Worm (Caenorhabditis elegans): Measurements from ENCODE around the gene hipr-1.

hipr-1 gene

DNA sequence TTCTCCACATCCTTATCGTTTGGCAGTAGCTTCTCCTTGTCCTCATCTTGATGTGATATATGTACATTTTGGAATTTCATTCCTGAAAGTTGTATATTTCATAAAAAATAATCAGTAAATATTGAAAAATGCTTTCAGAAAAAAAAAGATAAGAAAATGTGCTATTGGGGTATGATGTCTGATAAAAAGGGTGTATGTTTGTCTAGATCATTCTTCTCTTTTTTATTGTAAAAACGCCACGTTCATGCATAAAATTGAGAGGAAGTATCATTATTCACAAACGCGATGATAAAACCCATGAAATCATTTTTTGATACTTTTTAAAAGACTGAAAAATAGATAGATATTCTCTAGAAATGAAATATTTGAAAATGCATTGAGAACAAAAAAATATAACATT, 28.6 kb downstream of the hipr-1 start:
- no peak for TF ChIP-seq T22C8.4 (GFP tag; IDR thresholded peaks at IDR 0.05)

ce11 chrIII:8749487-8749886, 29.5 kb downstream of the hipr-1 start, which contains the start of gene sma-2:
TSS of gene sma-2 (plus strand) at chrIII:8749680.
- no peak for TF ChIP-seq ztf-23 (GFP tag; IDR thresholded peaks at IDR 0.05)
- no peak for TF ChIP-seq tab-1 (GFP tag; IDR thresholded peaks at IDR 0.05)
- no peak for TF ChIP-seq T22C8.4 (GFP tag; IDR thresholded peaks at IDR 0.05)
- no peak for TF ChIP-seq med-1 (GFP tag; optimal IDR thresholded peaks at IDR 0.05; ENCODE audit: insufficient read depth)
- no peak for TF ChIP-seq flt-1 (GFP tag; IDR thresholded peaks at IDR 0.05)
- no peak for TF ChIP-seq ref-1 (GFP tag; conservative IDR thresholded peaks at IDR 0.05)
- no peak for TF ChIP-seq klf-2 (GFP tag; conservative IDR thresholded peaks at IDR 0.05)
- no peak for TF ChIP-seq cog-1 (tag; optimal IDR thresholded peaks at IDR 0.05)
- no peak for TF ChIP-seq ztf-29 (GFP tag; IDR thresholded peaks at IDR 0.05)

ce11 chrIII:8750606-8751005, 30.6 kb downstream of the hipr-1 start, which contains the start of gene ugtp-1:
TSS of gene ugtp-1 (minus strand) at chrIII:8750706.
- TF ChIP-seq cog-1 (tag; optimal IDR thresholded peaks at IDR 0.05): no peak
- TF ChIP-seq ztf-23 (GFP tag; IDR thresholded peaks at IDR 0.05): no peak
- no peak for TF ChIP-seq klf-2 (GFP tag; conservative IDR thresholded peaks at IDR 0.05)
- no peak for TF ChIP-seq T22C8.4 (GFP tag; IDR thresholded peaks at IDR 0.05)
- TF ChIP-seq flt-1 (GFP tag; IDR thresholded peaks at IDR 0.05): no peak

DNA sequence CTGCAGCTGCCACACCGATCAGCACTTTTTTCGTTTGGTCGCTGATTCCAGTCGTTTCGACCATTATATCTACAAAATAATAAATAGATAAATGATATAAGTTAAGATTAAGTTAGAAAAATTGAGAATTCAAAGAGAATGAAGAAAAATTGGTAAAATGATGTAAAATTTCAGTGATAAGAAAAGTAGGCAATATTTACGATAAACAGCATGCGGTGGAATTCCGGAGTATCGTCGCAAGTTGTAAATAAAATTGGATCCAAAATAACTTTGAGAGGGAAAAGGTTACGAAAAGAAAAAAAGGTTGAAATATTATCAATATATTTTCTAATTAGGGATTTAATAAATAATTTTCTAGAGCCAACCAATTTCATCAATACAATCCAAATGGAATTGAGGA, 34.7 kb downstream of the hipr-1 start, which contains the start of gene tomm-70:
tomm-70 (minus strand) TSS at position 69 of the 400 bp plus-strand sequence.
- TF ChIP-seq ztf-29 (GFP tag; IDR thresholded peaks at IDR 0.05) (no peak), klf-2 (GFP tag; conservative IDR thresholded peaks at IDR 0.05) (no peak), T22C8.4 (GFP tag; IDR thresholded peaks at IDR 0.05) (no peak), ztf-23 (GFP tag; IDR thresholded peaks at IDR 0.05) (no peak), med-1 (GFP tag; optimal IDR thresholded peaks at IDR 0.05; ENCODE audit: insufficient read depth) (no peak), ref-1 (GFP tag; conservative IDR thresholded peaks at IDR 0.05) (no peak), tab-1 (GFP tag; IDR thresholded peaks at IDR 0.05) (no peak)

- TF ChIP-seq tab-1 (GFP tag; IDR thresholded peaks at IDR 0.05): no peak
Measured at ce11 chrIII:8761040-8761654, 41.1 kb downstream of the hipr-1 start, which contains the start of gene aak-1. TSS of gene aak-1 (minus strand) at chrIII:8761090.

ce11 chrIII:8762016-8762415, 42.0 kb downstream of the hipr-1 start:
- TF ChIP-seq klf-2 (GFP tag; conservative IDR thresholded peaks at IDR 0.05) (no peak), flt-1 (GFP tag; IDR thresholded peaks at IDR 0.05) (no peak), tab-1 (GFP tag; IDR thresholded peaks at IDR 0.05) (no peak)

ce11 chrIII:8763111-8763510, 43.1 kb downstream of the hipr-1 start:
- no peak for TF ChIP-seq med-1 (GFP tag; optimal IDR thresholded peaks at IDR 0.05; ENCODE audit: insufficient read depth)
- TF ChIP-seq flt-1 (GFP tag; IDR thresholded peaks at IDR 0.05): no peak
- TF ChIP-seq ztf-23 (GFP tag; IDR thresholded peaks at IDR 0.05): no peak
- TF ChIP-seq T22C8.4 (GFP tag; IDR thresholded peaks at IDR 0.05): no peak
- no peak for TF ChIP-seq ref-1 (GFP tag; conservative IDR thresholded peaks at IDR 0.05)
- TF ChIP-seq cog-1 (tag; optimal IDR thresholded peaks at IDR 0.05): no peak
- no peak for TF ChIP-seq klf-2 (GFP tag; conservative IDR thresholded peaks at IDR 0.05)
- TF ChIP-seq ztf-29 (GFP tag; IDR thresholded peaks at IDR 0.05): no peak
- TF ChIP-seq tab-1 (GFP tag; IDR thresholded peaks at IDR 0.05): no peak

ce11 chrIII:8765030-8765429, 45.0 kb downstream of the hipr-1 start:
- no peak for TF ChIP-seq ref-1 (GFP tag; conservative IDR thresholded peaks at IDR 0.05)

- TF ChIP-seq klf-2 (GFP tag; conservative IDR thresholded peaks at IDR 0.05) (no peak), cog-1 (tag; optimal IDR thresholded peaks at IDR 0.05) (no peak), ztf-23 (GFP tag; IDR thresholded peaks at IDR 0.05) (no peak), ref-1 (GFP tag; conservative IDR thresholded peaks at IDR 0.05) (no peak), T22C8.4 (GFP tag; IDR thresholded peaks at IDR 0.05) (no peak), ztf-29 (GFP tag; IDR thresholded peaks at IDR 0.05) (no peak), flt-1 (GFP tag; IDR thresholded peaks at IDR 0.05) (no peak), tab-1 (GFP tag; IDR thresholded peaks at IDR 0.05) (no peak), med-1 (GFP tag; optimal IDR thresholded peaks at IDR 0.05; ENCODE audit: insufficient read depth) (no peak)
Measured at ce11 chrIII:8766467-8766866, 46.5 kb downstream of the hipr-1 start.

DNA sequence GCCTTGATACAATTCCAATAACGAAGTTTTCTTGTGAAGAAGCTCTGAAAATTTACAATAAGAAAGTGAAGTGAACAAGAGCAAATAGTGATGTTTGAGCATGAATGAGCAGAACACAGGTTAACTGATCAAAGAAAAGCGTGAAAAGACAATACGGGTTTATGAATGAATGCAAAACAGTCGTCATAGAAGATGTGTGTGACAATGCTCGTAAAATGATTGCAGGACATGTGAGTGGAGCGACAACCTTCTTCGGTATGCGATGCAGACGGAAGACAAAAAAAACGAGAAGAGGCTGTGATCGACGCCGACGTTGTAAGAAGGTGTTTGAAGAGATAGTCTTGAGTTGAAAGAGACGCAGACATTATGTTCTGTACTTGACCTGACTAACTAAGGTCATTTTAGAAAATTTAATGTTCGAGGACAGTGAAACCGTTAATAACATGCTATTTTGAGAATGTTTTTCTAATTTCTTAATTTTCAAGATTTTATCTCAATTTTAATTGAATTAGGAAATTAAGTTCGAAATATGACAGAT, 47.4 kb downstream of the hipr-1 start, which contains the start of gene mig-22:
mig-22 (minus strand) TSS at position 51 of the 538 bp plus-strand sequence.
- TF ChIP-seq ztf-23 (GFP tag; IDR thresholded peaks at IDR 0.05) (no peak), ref-1 (GFP tag; conservative IDR thresholded peaks at IDR 0.05) (no peak), klf-2 (GFP tag; conservative IDR thresholded peaks at IDR 0.05) (no peak), tab-1 (GFP tag; IDR thresholded peaks at IDR 0.05) (no peak), T22C8.4 (GFP tag; IDR thresholded peaks at IDR 0.05) (no peak), ztf-29 (GFP tag; IDR thresholded peaks at IDR 0.05) (no peak), flt-1 (GFP tag; IDR thresholded peaks at IDR 0.05) (no peak), med-1 (GFP tag; optimal IDR thresholded peaks at IDR 0.05; ENCODE audit: insufficient read depth) (no peak)

- TF ChIP-seq klf-2 (GFP tag; conservative IDR thresholded peaks at IDR 0.05) (peak; percentile 76), cog-1 (tag; optimal IDR thresholded peaks at IDR 0.05) (peak; percentile 71), tab-1 (GFP tag; IDR thresholded peaks at IDR 0.05) (peak; percentile 87), med-1 (GFP tag; optimal IDR thresholded peaks at IDR 0.05; ENCODE audit: insufficient read depth) (peak; percentile 94), ztf-23 (GFP tag; IDR thresholded peaks at IDR 0.05) (peak; percentile 88), ref-1 (GFP tag; conservative IDR thresholded peaks at IDR 0.05) (no peak), T22C8.4 (GFP tag; IDR thresholded peaks at IDR 0.05) (peak; percentile 71), ztf-29 (GFP tag; IDR thresholded peaks at IDR 0.05) (peak; percentile 75), flt-1 (GFP tag; IDR thresholded peaks at IDR 0.05) (peak; percentile 90)
Measured at ce11 chrIII:8767889-8768361, 47.9 kb downstream of the hipr-1 start, which contains the start of gene mtss-1. TSS of gene mtss-1 (plus strand) at chrIII:8768311.
